Worm (Caenorhabditis elegans): Measurements from ENCODE around the gene sorf-2.

DNA sequence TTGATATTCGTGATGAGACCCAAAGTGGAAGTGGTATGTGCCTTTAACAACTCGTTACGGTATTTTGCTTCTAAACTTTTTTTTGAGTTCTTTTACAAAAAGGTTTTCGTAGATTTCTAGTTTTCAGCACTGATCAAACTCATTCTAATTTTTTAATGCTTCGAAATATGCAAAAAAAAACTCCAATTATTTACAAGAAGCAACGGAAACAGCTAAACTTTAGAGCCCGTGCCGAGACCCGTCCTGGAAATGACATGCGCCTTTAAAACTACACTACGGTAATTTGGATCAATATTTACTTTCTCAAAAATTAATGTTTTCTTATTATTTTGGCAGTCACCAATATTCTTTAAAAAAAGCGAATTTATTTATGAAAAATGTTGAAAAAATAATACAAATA, 54.1 kb downstream of the sorf-2 start:
- TF ChIP-seq W03F9.2 (tag; optimal IDR thresholded peaks at IDR 0.05) (no peak), him-1 (tag; optimal IDR thresholded peaks at IDR 0.05) (no peak)
